Worm (Caenorhabditis elegans) whole organism, mixed stage, embryonic: ENCODE results near the gene srv-34.

Experiments used
- M03D4.4 ChIP-seq: sonication (generic microtip); optimal IDR thresholded peaks from 2 replicates; lab custom pipeline; 2017; ENCODE audit warnings: mild to moderate bottlenecking, missing genetic modification characterization, missing compliant biosample characterization
- bed-3 ChIP-seq: fragments of 200-800 bp; sonication (Bioruptor generic); optimal IDR thresholded peaks from 3 replicates; lab custom pipeline; 2018; ENCODE audit warnings: mild to moderate bottlenecking, missing genetic modification characterization, moderate library complexity, missing compliant biosample characterization
- blmp-1 ChIP-seq: fragments of 150-350 bp; optimal IDR thresholded peaks from 2 replicates; lab custom pipeline; 2014; ENCODE audit warnings: missing biosample characterization, missing genetic modification characterization
- ces-1 ChIP-seq: fragments of 150-350 bp; optimal IDR thresholded peaks from 2 replicates; lab custom pipeline; 2014; ENCODE audit warnings: missing biosample characterization, missing genetic modification reagents, missing genetic modification characterization
- cnd-1 ChIP-seq: fragments of 200-800 bp; sonication (Bioruptor generic); optimal IDR thresholded peaks from 2 replicates; lab custom pipeline; 2018; ENCODE audit warnings: mild to moderate bottlenecking, missing genetic modification characterization, missing compliant biosample characterization
- drap-1 ChIP-seq: fragments of 200-800 bp; sonication (Bioruptor generic); optimal IDR thresholded peaks from 3 replicates; lab custom pipeline; 2018; ENCODE audit warnings: mild to moderate bottlenecking, missing genetic modification characterization, missing compliant biosample characterization
- elt-3 ChIP-seq: fragments of 150-350 bp; optimal IDR thresholded peaks from 2 replicates; lab custom pipeline; 2014; ENCODE audit warnings: missing biosample characterization, missing genetic modification characterization
- flh-1 ChIP-seq: fragments of 200-800 bp; sonication (Bioruptor generic); optimal IDR thresholded peaks from 2 replicates; lab custom pipeline; 2018; ENCODE audit warnings: mild to moderate bottlenecking, missing genetic modification characterization, moderate library complexity, missing compliant biosample characterization
- ham-2 ChIP-seq: fragments of 200-800 bp; sonication (Bioruptor generic); optimal IDR thresholded peaks from 2 replicates; lab custom pipeline; 2018; ENCODE audit warnings: mild to moderate bottlenecking, missing genetic modification characterization, missing compliant biosample characterization
- hlh-1 ChIP-seq: fragments of 150-350 bp; optimal IDR thresholded peaks from 2 replicates; lab custom pipeline; 2014; ENCODE audit warnings: missing biosample characterization, missing genetic modification reagents, missing genetic modification characterization
- lin-13 ChIP-seq: fragments of 150-350 bp; optimal IDR thresholded peaks from 2 replicates; lab custom pipeline; 2014; ENCODE audit warnings: missing biosample characterization, missing genetic modification characterization
- lin-32 ChIP-seq: fragments of 200-800 bp; sonication (Bioruptor generic); optimal IDR thresholded peaks from 2 replicates; lab custom pipeline; 2018; ENCODE audit warnings: mild to moderate bottlenecking, missing genetic modification characterization, missing compliant biosample characterization
- lsy-2 ChIP-seq: fragments of 150-350 bp; optimal IDR thresholded peaks from 2 replicates; lab custom pipeline; 2014; ENCODE audit warnings: missing biosample characterization, missing genetic modification characterization
- mab-5 ChIP-seq: fragments of 150-350 bp; optimal IDR thresholded peaks from 2 replicates; lab custom pipeline; 2014; ENCODE audit warnings: missing biosample characterization, missing genetic modification characterization
- mep-1 ChIP-seq: fragments of 150-350 bp; optimal IDR thresholded peaks from 2 replicates; lab custom pipeline; 2017; ENCODE audit warnings: missing biosample characterization, missing genetic modification reagents, missing genetic modification characterization, inconsistent platforms
- mls-2 ChIP-seq: sonication (generic microtip); optimal IDR thresholded peaks from 2 replicates; lab custom pipeline; 2016; ENCODE audit warnings: mild to moderate bottlenecking, missing genetic modification characterization, moderate library complexity, missing compliant biosample characterization
- nhr-2 ChIP-seq: fragments of 150-350 bp; optimal IDR thresholded peaks from 2 replicates; lab custom pipeline; 2014; ENCODE audit warnings: missing biosample characterization, missing genetic modification characterization
- nhr-28 ChIP-seq: fragments of 150-350 bp; optimal IDR thresholded peaks from 2 replicates; lab custom pipeline; 2014; ENCODE audit warnings: missing biosample characterization, missing genetic modification characterization
- sem-2 ChIP-seq: fragments of 200-800 bp; sonication (Bioruptor generic); optimal IDR thresholded peaks from 2 replicates; lab custom pipeline; 2018; ENCODE audit warnings: mild to moderate bottlenecking, missing genetic modification characterization, missing compliant biosample characterization
- sptf-1 ChIP-seq: sonication (generic microtip); optimal IDR thresholded peaks from 2 replicates; lab custom pipeline; 2017; ENCODE audit warnings: mild to moderate bottlenecking, missing genetic modification characterization, moderate library complexity, missing compliant biosample characterization
- tbx-8 ChIP-seq: fragments of 200-800 bp; sonication (Bioruptor generic); optimal IDR thresholded peaks from 2 replicates; lab custom pipeline; 2018; ENCODE audit warnings: mild to moderate bottlenecking, missing genetic modification characterization, moderate library complexity, missing compliant biosample characterization
- unc-120 ChIP-seq: sonication (generic microtip); optimal IDR thresholded peaks from 2 replicates; lab custom pipeline; 2017; ENCODE audit warnings: missing genetic modification characterization, missing compliant biosample characterization; ENCODE audit not compliant: poor library complexity, severe bottlenecking
- unc-39 ChIP-seq: fragments of 150-350 bp; optimal IDR thresholded peaks from 2 replicates; lab custom pipeline; 2014; ENCODE audit warnings: missing biosample characterization, missing genetic modification characterization
- unc-62 ChIP-seq: fragments of 150-350 bp; optimal IDR thresholded peaks from 2 replicates; lab custom pipeline; 2014; ENCODE audit warnings: missing biosample characterization, missing genetic modification reagents, missing genetic modification characterization
- zip-8 ChIP-seq: fragments of 150-350 bp; optimal IDR thresholded peaks from 2 replicates; lab custom pipeline; 2014; ENCODE audit warnings: missing biosample characterization, missing genetic modification characterization
- ztf-11 ChIP-seq: fragments of 150-350 bp; optimal IDR thresholded peaks from 2 replicates; lab custom pipeline; 2014; ENCODE audit warnings: missing biosample characterization, missing genetic modification characterization

srv-34 gene

ce11 chrV:16354675-16355074, 19.9 kb downstream of the srv-34 start:
- TF ChIP-seq lin-13 (tag; lab: Kevin White, UChicago) (no peak), lsy-2 (tag; lab: Kevin White, UChicago) (no peak), cnd-1 (tag; lab: Kevin White, UChicago) (no peak), bed-3 (GFP tag; lab: Kevin White, UChicago) (no peak), ham-2 (GFP tag; lab: Kevin White, UChicago) (no peak), sptf-1 (no peak), mep-1 (tag; lab: Kevin White, UChicago) (no peak), mab-5 (tag; lab: Kevin White, UChicago) (no peak), flh-1 (GFP tag; lab: Kevin White, UChicago) (no peak), M03D4.4 (no peak)

DNA sequence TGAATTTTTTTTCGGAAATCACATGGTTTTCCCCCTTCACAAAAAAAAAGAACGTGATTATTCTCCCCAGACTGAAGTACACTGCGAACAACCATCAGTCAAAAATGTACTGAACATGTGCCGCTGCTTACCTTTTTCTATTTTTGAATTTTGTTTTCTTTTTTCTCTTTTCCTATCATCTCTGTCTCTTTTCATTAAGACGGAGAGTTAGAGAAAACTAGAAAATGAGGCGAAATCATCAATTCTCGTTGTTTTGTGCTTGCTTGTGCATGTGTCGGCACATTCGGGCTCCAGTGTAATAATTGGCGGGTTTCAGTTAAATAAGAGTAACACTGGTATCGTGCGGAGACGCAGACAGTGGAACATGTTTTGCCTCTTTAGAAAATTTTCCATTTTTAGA, 22.3 kb downstream of the srv-34 start:
- TF ChIP-seq unc-39 (tag; lab: Kevin White, UChicago) (no peak), unc-120 (tag; lab: Kevin White, UChicago) (peak; percentile 67), unc-62 (peak; percentile 12), hlh-1 (tag; lab: Kevin White, UChicago) (peak; percentile 39), elt-3 (no peak)
- TF ChIP-seq, all 35 proteins: peak for 3

ce11 chrV:16351757-16352156, 22.8 kb downstream of the srv-34 start:
- TF ChIP-seq zip-8 (tag; lab: Kevin White, UChicago) (no peak), M03D4.4 (no peak), ztf-11 (tag; lab: Kevin White, UChicago) (no peak)

ce11 chrV:16350775-16351378, 23.7 kb downstream of the srv-34 start:
- no peak for TF ChIP-seq nhr-2 (tag; lab: Kevin White, UChicago)
- TF ChIP-seq hlh-1 (tag; lab: Kevin White, UChicago) = no peak
- peak; percentile 33 for TF ChIP-seq drap-1 (GFP tag; lab: Kevin White, UChicago)
- TF ChIP-seq unc-120 (tag; lab: Kevin White, UChicago) = peak; percentile 77
- TF ChIP-seq mep-1 (tag; lab: Kevin White, UChicago) = peak; percentile 0

DNA sequence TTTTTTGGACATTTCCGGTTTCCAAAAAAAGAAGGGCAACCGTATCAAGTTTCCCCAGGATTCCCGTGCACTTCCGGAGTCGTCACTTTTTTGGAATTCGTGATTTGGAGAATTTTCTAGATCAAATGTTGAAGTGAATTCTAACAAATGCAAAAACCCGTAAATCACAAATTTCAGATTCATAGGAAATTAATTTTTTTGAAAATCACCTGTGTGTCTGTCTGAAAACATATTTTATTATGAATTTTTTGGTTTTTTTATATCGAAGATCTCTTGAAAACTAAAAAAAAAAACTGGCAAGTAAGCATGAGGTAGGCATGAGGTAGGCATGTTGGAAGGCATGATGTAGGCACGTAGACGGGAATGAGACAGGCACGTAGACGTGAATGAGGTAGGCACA, 24.5 kb downstream of the srv-34 start:
- TF ChIP-seq unc-120 (tag; lab: Kevin White, UChicago) (no peak), unc-62 (no peak), zip-8 (tag; lab: Kevin White, UChicago) (no peak), nhr-28 (no peak), ham-2 (GFP tag; lab: Kevin White, UChicago) (no peak), sptf-1 (no peak), lin-32 (GFP tag; lab: Kevin White, UChicago) (no peak), tbx-8 (GFP tag; lab: Kevin White, UChicago) (no peak)

ce11 chrV:16346406-16347108, 28.0 kb downstream of the srv-34 start, which contains the start of the genes W08G11.5 and W08G11.1:
Gene W08G11.5 (minus strand): TSS chrV:16346506.
Gene W08G11.1 (plus strand): TSS chrV:16347058.
- no peak for TF ChIP-seq ztf-11 (tag; lab: Kevin White, UChicago)
- no peak for TF ChIP-seq mep-1 (tag; lab: Kevin White, UChicago)
- no peak for TF ChIP-seq bed-3 (GFP tag; lab: Kevin White, UChicago)
- no peak for TF ChIP-seq ces-1
- TF ChIP-seq nhr-28 = no peak
- no peak for TF ChIP-seq lsy-2 (tag; lab: Kevin White, UChicago)
- TF ChIP-seq mls-2 (tag; lab: Kevin White, UChicago) = no peak
- TF ChIP-seq sem-2 (GFP tag; lab: Kevin White, UChicago) = no peak
- TF ChIP-seq blmp-1 = no peak
- no peak for TF ChIP-seq unc-120 (tag; lab: Kevin White, UChicago)
- no peak for TF ChIP-seq flh-1 (GFP tag; lab: Kevin White, UChicago)
- no peak for TF ChIP-seq lin-13 (tag; lab: Kevin White, UChicago)
